Worm (Caenorhabditis elegans) whole organism, L4 larva: ENCODE data around the gene T04H1.12.

ENCODE experiments used
- F37D6.2 ChIP-seq: sonication (generic microtip); optimal IDR thresholded peaks from 2 replicates; lab custom pipeline; 2016; ENCODE audit warnings: mild to moderate bottlenecking, missing genetic modification characterization, missing compliant biosample characterization
- T26A8.4 ChIP-seq: fragments of 200-800 bp; sonication (Bioruptor generic); IDR thresholded peaks from 2 replicates; pipeline ENCODE4 v1.3.6; 2022; ENCODE audit warnings: missing genetic modification characterization, missing compliant biosample characterization
- Y5F2A.4 ChIP-seq: fragments of 200-800 bp; sonication (Bioruptor generic); optimal IDR thresholded peaks from 2 replicates; lab custom pipeline; 2018; ENCODE audit warnings: mild to moderate bottlenecking, missing genetic modification characterization, missing compliant biosample characterization
- ZK337.2 ChIP-seq: fragments of 200-800 bp; sonication (Bioruptor generic); IDR thresholded peaks from 2 replicates; pipeline ENCODE4 v1.3.6; 2022; ENCODE audit warnings: missing genetic modification reagents, missing genetic modification characterization, missing compliant biosample characterization
- aha-1 ChIP-seq: fragments of 150-350 bp; peaks from one replicate; lab custom pipeline; 2014; ENCODE audit warnings: missing biosample characterization, missing genetic modification characterization
- cey-2 ChIP-seq: sonication (generic microtip); optimal IDR thresholded peaks from 3 replicates; lab custom pipeline; 2017; ENCODE audit warnings: missing genetic modification characterization, mild to moderate bottlenecking, missing compliant biosample characterization, antibody characterized with exemption, borderline replicate concordance; ENCODE audit not compliant: insufficient read depth
- daf-16 ChIP-seq, 3 experiments: sonication (generic microtip); optimal IDR thresholded peaks; 2 replicates each; lab custom pipeline; 2016 to 2017; ENCODE audit warnings: missing genetic modification characterization in 3 of 3, missing genetic modification reagents in 3 of 3, mild to moderate bottlenecking in 2 of 3, missing compliant biosample characterization in 2 of 3, missing biosample characterization in 1 of 3, moderate library complexity in 1 of 3
- dmd-8 ChIP-seq: fragments of 200-800 bp; sonication (Bioruptor generic); IDR thresholded peaks from 2 replicates; pipeline ENCODE4 v1.3.6; 2022; ENCODE audit warnings: missing genetic modification characterization, missing compliant biosample characterization
- dmd-9 ChIP-seq: fragments of 200-800 bp; sonication (Bioruptor generic); IDR thresholded peaks from 2 replicates; pipeline ENCODE4 v1.3.6; 2022; ENCODE audit warnings: missing genetic modification reagents, missing genetic modification characterization, missing compliant biosample characterization
- egl-27 ChIP-seq: sonication (generic microtip); optimal IDR thresholded peaks from 3 replicates; lab custom pipeline; 2017; ENCODE audit warnings: missing biosample characterization, missing genetic modification reagents, missing genetic modification characterization
- egl-43 ChIP-seq: fragments of 200-800 bp; sonication (Bioruptor generic); IDR thresholded peaks from 2 replicates; pipeline ENCODE4 v1.3.6; 2022; ENCODE audit warnings: missing genetic modification reagents, missing genetic modification characterization, missing compliant biosample characterization
- gei-8 ChIP-seq: fragments of 200-800 bp; sonication (Bioruptor generic); optimal IDR thresholded peaks from 2 replicates; lab custom pipeline; 2018; ENCODE audit warnings: mild to moderate bottlenecking, missing genetic modification characterization, missing compliant biosample characterization
- hlh-30 ChIP-seq: sonication (generic microtip); optimal IDR thresholded peaks from 2 replicates; lab custom pipeline; 2017; ENCODE audit warnings: antibody characterized with exemption, mild to moderate bottlenecking, missing genetic modification characterization, missing compliant biosample characterization; ENCODE audit not compliant: insufficient read depth
- lim-7 ChIP-seq: fragments of 200-800 bp; sonication (Bioruptor generic); IDR thresholded peaks from 2 replicates; pipeline ENCODE4 v1.3.6; 2022; ENCODE audit warnings: missing genetic modification characterization, missing compliant biosample characterization
- lin-1 ChIP-seq: fragments of 200-800 bp; sonication (Bioruptor generic); IDR thresholded peaks from 2 replicates; pipeline ENCODE4 v1.3.6; 2022; ENCODE audit warnings: missing genetic modification reagents, missing genetic modification characterization, missing compliant biosample characterization
- lin-13 ChIP-seq: fragments of 150-350 bp; optimal IDR thresholded peaks from 2 replicates; lab custom pipeline; 2014; ENCODE audit warnings: missing biosample characterization, missing genetic modification reagents, missing genetic modification characterization
- lin-15B ChIP-seq: fragments of 150-350 bp; sonication (generic microtip); optimal IDR thresholded peaks from 3 replicates; lab custom pipeline; 2014; ENCODE audit warnings: missing biosample characterization, missing genetic modification characterization
- lin-38 ChIP-seq: fragments of 200-800 bp; sonication (Bioruptor generic); IDR thresholded peaks from 2 replicates; pipeline ENCODE4 v1.3.6; 2022; ENCODE audit warnings: missing genetic modification reagents, missing genetic modification characterization, missing compliant biosample characterization
- lsy-2 ChIP-seq, 2 experiments: fragments of 150-350 bp in 1 of 2; sonication (generic microtip) in 1 of 2; optimal IDR thresholded peaks; 2 replicates each; lab custom pipeline; 2014 to 2017; ENCODE audit warnings: missing biosample characterization in 2 of 2, missing genetic modification characterization in 2 of 2
- madf-5 ChIP-seq, 2 experiments: fragments of 200-800 bp; sonication (Bioruptor generic); IDR thresholded peaks; 2 replicates each; pipeline ENCODE4 v1.3.6; 2022; ENCODE audit warnings: missing compliant biosample characterization in 2 of 2, missing genetic modification characterization in 2 of 2
- mdt-29 ChIP-seq: fragments of 200-800 bp; sonication (Bioruptor generic); IDR thresholded peaks from 2 replicates; pipeline ENCODE4 v1.3.6; 2022; ENCODE audit warnings: missing genetic modification reagents, missing genetic modification characterization, missing compliant biosample characterization
- nhr-25 ChIP-seq: sonication (generic microtip); optimal IDR thresholded peaks from 2 replicates; lab custom pipeline; 2017; ENCODE audit warnings: missing genetic modification characterization, mild to moderate bottlenecking, missing compliant biosample characterization, antibody characterized with exemption, moderate library complexity, borderline replicate concordance; ENCODE audit not compliant: insufficient read depth
- nhr-6 ChIP-seq: fragments of 150-350 bp; optimal IDR thresholded peaks from 2 replicates; lab custom pipeline; 2014; ENCODE audit warnings: missing biosample characterization, missing genetic modification characterization
- rbr-2 ChIP-seq: sonication (generic microtip); optimal IDR thresholded peaks from 2 replicates; lab custom pipeline; 2016; ENCODE audit warnings: missing genotype, missing genetic modification characterization, missing compliant biosample characterization
- sdz-12 ChIP-seq: fragments of 200-800 bp; sonication (Bioruptor generic); optimal IDR thresholded peaks from 2 replicates; lab custom pipeline; 2018; ENCODE audit warnings: mild to moderate bottlenecking, missing genetic modification characterization, missing compliant biosample characterization
- snpc-4 ChIP-seq: fragments of 150-350 bp; optimal IDR thresholded peaks from 2 replicates; lab custom pipeline; 2014; ENCODE audit warnings: missing biosample characterization, missing genetic modification characterization
- tag-97 ChIP-seq: fragments of 200-800 bp; sonication (Bioruptor generic); IDR thresholded peaks from 2 replicates; pipeline ENCODE4 v1.3.6; 2022; ENCODE audit warnings: missing genetic modification characterization, missing compliant biosample characterization
- tra-1 ChIP-seq: fragments of 200-800 bp; sonication (Bioruptor generic); IDR thresholded peaks from 2 replicates; pipeline ENCODE4 v1.3.6; 2022; ENCODE audit warnings: missing genetic modification reagents, missing genetic modification characterization, missing compliant biosample characterization
- unc-62 ChIP-seq, 3 experiments: fragments of 150-350 bp in 1 of 3; sonication (generic microtip); optimal IDR thresholded peaks in 2 of 3; peaks in 1 of 3; 1 replicate in 1 of 3; 2 replicates in 2 of 3; lab custom pipeline; 2014 to 2017; ENCODE audit warnings: missing biosample characterization in 3 of 3, missing genetic modification characterization in 3 of 3, missing genetic modification reagents in 3 of 3, missing genotype in 1 of 3
- zag-1 ChIP-seq: fragments of 150-350 bp; optimal IDR thresholded peaks from 2 replicates; lab custom pipeline; 2014; ENCODE audit warnings: missing biosample characterization, missing genetic modification characterization

The T04H1.12 gene

DNA sequence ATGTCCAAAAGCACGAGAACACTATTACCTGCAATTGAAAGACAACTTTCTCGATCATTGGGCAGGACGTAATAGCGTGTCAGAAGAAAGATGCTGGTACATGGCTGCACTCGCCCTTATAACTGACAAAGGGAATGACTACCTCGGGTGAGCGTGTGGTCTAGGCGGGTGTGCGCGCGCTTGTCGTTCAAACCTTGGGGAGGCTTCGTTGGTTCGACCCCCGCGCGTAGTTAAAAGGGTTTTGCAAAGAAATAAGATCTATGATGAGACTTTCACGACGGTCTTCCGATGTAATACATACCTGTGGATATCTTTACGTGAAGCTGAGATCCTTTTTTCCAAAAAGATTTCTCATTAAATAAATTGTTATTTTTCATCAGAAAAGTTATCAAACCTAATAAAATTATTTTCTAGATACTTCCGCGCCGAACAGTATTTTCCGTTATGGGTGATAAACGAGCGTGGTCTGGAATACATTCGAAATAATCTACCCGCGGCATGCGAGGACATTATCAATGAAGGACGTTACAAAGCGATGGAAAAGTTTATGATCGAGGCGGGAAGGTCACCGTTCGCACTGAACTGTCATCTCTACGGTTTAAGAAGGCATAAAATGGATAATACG is 48.1 kb downstream of the T04H1.12 start (continued):
- TF ChIP-seq mdt-29 (GFP tag; lab: Robert Waterston, UW), result peak; percentile 95
- TF ChIP-seq dmd-9, result peak; percentile 96
- no peak for TF ChIP-seq lin-15B (tag; lab: Kevin White, UChicago)
- TF ChIP-seq sdz-12 (GFP tag; lab: Kevin White, UChicago), result peak; percentile 98
- TF ChIP-seq aha-1 (tag; lab: Kevin White, UChicago), result peak; percentile 93
- peak in 1 of 2 experiments; percentile 86 for TF ChIP-seq unc-62 (GFP tag; optimal IDR thresholded peaks at IDR 0.05 in 1 of 2; lab: Kevin White, UChicago)
- TF ChIP-seq unc-62 (tag; optimal IDR thresholded peaks at IDR 0.05; lab: Kevin White, UChicago), result no peak
- peak; percentile 42 for TF ChIP-seq cey-2 (tag; lab: Kevin White, UChicago)
- TF ChIP-seq egl-43 (GFP tag; lab: Robert Waterston, UW), result peak; percentile 100
- peak; percentile 98 for TF ChIP-seq ZK337.2 (GFP tag; lab: Robert Waterston, UW)
- peak; percentile 91 for TF ChIP-seq nhr-6 (tag; lab: Kevin White, UChicago)
- TF ChIP-seq lin-13, result peak; percentile 67
- peak; percentile 93 for TF ChIP-seq tag-97
- TF ChIP-seq tra-1 (GFP tag; lab: Robert Waterston, UW), result peak; percentile 99
- TF ChIP-seq nhr-25 (tag; lab: Kevin White, UChicago), result peak; percentile 53
- peak; percentile 93 for TF ChIP-seq lin-38 (GFP tag; lab: Robert Waterston, UW)
- peak; percentile 100 for TF ChIP-seq lim-7 (GFP tag; lab: Robert Waterston, UW)
- TF ChIP-seq F37D6.2 (tag; lab: Kevin White, UChicago), result peak; percentile 89
- peak; percentile 94 for TF ChIP-seq rbr-2 (tag; lab: Kevin White, UChicago)
- TF ChIP-seq Y5F2A.4, result peak; percentile 98
- peak; percentile 38 for TF ChIP-seq egl-27 (tag; lab: Kevin White, UChicago)
- peak; percentile 96 to 98 for TF ChIP-seq daf-16 (GFP tag; optimal IDR thresholded peaks at IDR 0.05; lab: Kevin White, UChicago)
- TF ChIP-seq daf-16 (tag; optimal IDR thresholded peaks at IDR 0.05; lab: Kevin White, UChicago), result peak; percentile 81
- TF ChIP-seq gei-8 (GFP tag; lab: Kevin White, UChicago), result peak; percentile 99

DNA sequence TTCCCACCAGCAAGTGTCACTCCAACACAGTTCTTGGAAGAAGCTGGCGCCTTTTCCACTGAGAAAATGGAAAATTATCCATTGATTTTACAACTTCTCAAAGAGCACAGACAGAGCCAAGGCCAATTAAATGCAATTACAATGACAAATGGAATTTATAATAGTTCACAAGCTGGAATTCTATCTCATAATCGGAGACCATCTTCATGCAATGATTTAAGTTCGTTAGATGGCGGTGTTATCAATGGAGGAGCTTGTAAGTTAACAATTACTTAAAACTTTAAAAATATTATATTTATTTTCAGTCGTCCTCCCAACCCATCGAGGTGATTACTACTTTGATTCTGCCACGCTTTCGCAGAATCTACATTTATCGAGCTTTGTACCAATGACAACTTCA is 50.2 kb downstream of the T04H1.12 start:
- TF ChIP-seq dmd-8 (GFP tag; lab: Robert Waterston, UW) (no peak), lsy-2 (tag; optimal IDR thresholded peaks at IDR 0.05; lab: Kevin White, UChicago) (no peak), T26A8.4 (GFP tag; lab: Robert Waterston, UW) (no peak), lin-1 (GFP tag; lab: Robert Waterston, UW) (no peak), nhr-25 (tag; lab: Kevin White, UChicago) (no peak), lin-13 (no peak), unc-62 (GFP tag; optimal IDR thresholded peaks at IDR 0.05 in 1 of 2; lab: Kevin White, UChicago) (no peak), unc-62 (tag; optimal IDR thresholded peaks at IDR 0.05; lab: Kevin White, UChicago) (no peak), hlh-30 (tag; lab: Kevin White, UChicago) (no peak), zag-1 (tag; lab: Kevin White, UChicago) (no peak), gei-8 (GFP tag; lab: Kevin White, UChicago) (no peak), snpc-4 (no peak), madf-5 (GFP tag; IDR thresholded peaks at IDR 0.05; lab: Robert Waterston, UW) (no peak), tag-97 (no peak), dmd-9 (no peak)
